Worm (Caenorhabditis elegans) whole organism, mixed stage, embryonic: ENCODE measurements around the gene flh-2.

Source experiments
- ces-1 ChIP-seq: fragments of 150-350 bp; optimal IDR thresholded peaks from 2 replicates; lab custom pipeline; 2014; ENCODE audit warnings: missing biosample characterization, missing genetic modification reagents, missing genetic modification characterization
- cnd-1 ChIP-seq: fragments of 200-800 bp; sonication (Bioruptor generic); optimal IDR thresholded peaks from 2 replicates; lab custom pipeline; 2018; ENCODE audit warnings: mild to moderate bottlenecking, missing genetic modification characterization, missing compliant biosample characterization
- elt-1 ChIP-seq: sonication (generic microtip); optimal IDR thresholded peaks from 2 replicates; lab custom pipeline; 2017; ENCODE audit warnings: missing genetic modification characterization, mild to moderate bottlenecking, missing compliant biosample characterization, antibody characterized with exemption, moderate library complexity, borderline replicate concordance; ENCODE audit not compliant: insufficient read depth
- elt-3 ChIP-seq: fragments of 150-350 bp; optimal IDR thresholded peaks from 2 replicates; lab custom pipeline; 2014; ENCODE audit warnings: missing biosample characterization, missing genetic modification characterization
- flh-1 ChIP-seq: fragments of 200-800 bp; sonication (Bioruptor generic); optimal IDR thresholded peaks from 2 replicates; lab custom pipeline; 2018; ENCODE audit warnings: mild to moderate bottlenecking, missing genetic modification characterization, moderate library complexity, missing compliant biosample characterization
- hlh-1 ChIP-seq: fragments of 150-350 bp; optimal IDR thresholded peaks from 2 replicates; lab custom pipeline; 2014; ENCODE audit warnings: missing biosample characterization, missing genetic modification reagents, missing genetic modification characterization
- mep-1 ChIP-seq: fragments of 150-350 bp; optimal IDR thresholded peaks from 2 replicates; lab custom pipeline; 2017; ENCODE audit warnings: missing biosample characterization, missing genetic modification reagents, missing genetic modification characterization, inconsistent platforms
- pha-4 ChIP-seq: fragments of 150-350 bp; optimal IDR thresholded peaks from 2 replicates; lab custom pipeline; 2018; ENCODE audit warnings: missing biosample characterization, missing genetic modification reagents, missing genetic modification characterization
- snpc-4 ChIP-seq: fragments of 150-350 bp; optimal IDR thresholded peaks from 2 replicates; lab custom pipeline; 2014; ENCODE audit warnings: missing biosample characterization, missing genetic modification characterization
- sptf-1 ChIP-seq: sonication (generic microtip); optimal IDR thresholded peaks from 2 replicates; lab custom pipeline; 2017; ENCODE audit warnings: mild to moderate bottlenecking, missing genetic modification characterization, moderate library complexity, missing compliant biosample characterization
- unc-62 ChIP-seq: fragments of 150-350 bp; optimal IDR thresholded peaks from 2 replicates; lab custom pipeline; 2014; ENCODE audit warnings: missing biosample characterization, missing genetic modification reagents, missing genetic modification characterization

DNA sequence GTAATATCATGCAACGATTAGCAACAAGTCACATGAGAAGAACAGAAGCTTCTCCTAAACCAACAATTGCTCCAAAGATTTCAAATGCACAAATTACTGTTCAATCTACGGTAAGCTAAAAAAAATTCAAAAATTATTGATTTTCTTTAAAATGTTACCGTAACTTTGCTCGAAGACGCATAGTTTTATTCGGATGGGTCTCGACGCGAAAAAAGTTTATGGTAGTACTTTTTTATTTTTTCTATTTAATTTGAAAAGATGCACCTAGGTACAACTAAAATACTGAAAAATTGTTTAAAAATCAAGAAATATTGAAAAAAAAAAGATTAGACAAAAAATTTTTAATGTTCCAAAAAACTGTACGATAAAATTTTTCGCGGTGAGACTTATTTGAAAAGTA is 35.7 kb downstream of the flh-2 start:
- TF ChIP-seq mep-1 (tag; lab: Kevin White, UChicago) (no peak), elt-3 (tag; lab: Kevin White, UChicago) (no peak), ces-1 (no peak), unc-62 (GFP tag; lab: Kevin White, UChicago) (no peak), sptf-1 (tag; lab: Kevin White, UChicago) (no peak), elt-1 (tag; lab: Kevin White, UChicago) (no peak), pha-4 (tag; lab: Kevin White, UChicago) (no peak), hlh-1 (tag; lab: Kevin White, UChicago) (no peak), flh-1 (GFP tag; lab: Kevin White, UChicago) (no peak), snpc-4 (tag; lab: Kevin White, UChicago) (no peak), cnd-1 (tag; lab: Kevin White, UChicago) (no peak)
